Fruit fly (Drosophila melanogaster) whole organism, adult: ENCODE results near the gene ihog.

Experiments used
- CG11617 ChIP-seq: fragments of 200-800 bp; sonication (Bioruptor generic); optimal IDR thresholded peaks from 2 replicates; lab custom pipeline; 2017; ENCODE audit warnings: mild to moderate bottlenecking, missing biosample characterization, missing genetic modification reagents, missing genetic modification characterization
- CG12768 ChIP-seq: fragments of 200-800 bp; sonication (Bioruptor generic); optimal IDR thresholded peaks from 2 replicates; lab custom pipeline; 2017; ENCODE audit warnings: missing biosample characterization, missing genetic modification characterization, mild to moderate bottlenecking, moderate library complexity, missing genetic modification reagents
- CG14711 ChIP-seq: fragments of 200-800 bp; sonication (Bioruptor generic); optimal IDR thresholded peaks from 2 replicates; lab custom pipeline; 2018; ENCODE audit warnings: missing biosample characterization, mild to moderate bottlenecking, missing genetic modification characterization, moderate library complexity
- CG1620 ChIP-seq: fragments of 200-800 bp; sonication (Bioruptor generic); optimal IDR thresholded peaks from 2 replicates; lab custom pipeline; 2016; ENCODE audit warnings: missing biosample characterization, missing genetic modification characterization
- CG33017 ChIP-seq: fragments of 200-800 bp; sonication (Bioruptor generic); optimal IDR thresholded peaks from 2 replicates; lab custom pipeline; 2018; ENCODE audit warnings: missing biosample characterization, mild to moderate bottlenecking, missing genetic modification characterization, moderate library complexity
- CG5204 ChIP-seq: fragments of 200-800 bp; sonication (Bioruptor generic); optimal IDR thresholded peaks from 2 replicates; lab custom pipeline; 2016; ENCODE audit warnings: missing biosample characterization, missing genetic modification characterization
- CG7045 ChIP-seq: fragments of 200-800 bp; sonication (Bioruptor generic); optimal IDR thresholded peaks from 2 replicates; lab custom pipeline; 2017; ENCODE audit warnings: missing biosample characterization, mild to moderate bottlenecking, missing genetic modification characterization
- CG7101 ChIP-seq: fragments of 200-800 bp; sonication (Bioruptor generic); optimal IDR thresholded peaks from 2 replicates; lab custom pipeline; 2018; ENCODE audit warnings: missing biosample characterization, mild to moderate bottlenecking, missing genetic modification characterization, moderate library complexity
- Clk ChIP-seq: fragments of 200-800 bp; sonication (Bioruptor generic); optimal IDR thresholded peaks from 2 replicates; lab custom pipeline; 2017; ENCODE audit warnings: missing biosample characterization, missing genetic modification characterization
- Crg-1 ChIP-seq: fragments of 200-800 bp; sonication (Bioruptor generic); optimal IDR thresholded peaks from 2 replicates; lab custom pipeline; 2016; ENCODE audit warnings: missing biosample characterization, missing genetic modification characterization
- Hr96 ChIP-seq: fragments of 200-800 bp; sonication (Bioruptor generic); optimal IDR thresholded peaks from 2 replicates; lab custom pipeline; 2016; ENCODE audit warnings: missing biosample characterization, missing genetic modification characterization
- Mnt ChIP-seq: fragments of 200-800 bp; sonication (Bioruptor generic); optimal IDR thresholded peaks from 2 replicates; lab custom pipeline; 2016; ENCODE audit warnings: missing biosample characterization, mild to moderate bottlenecking, missing genetic modification characterization
- bab1 ChIP-seq: fragments of 200-800 bp; sonication (Bioruptor generic); optimal IDR thresholded peaks from 3 replicates; lab custom pipeline; 2019; ENCODE audit warnings: missing biosample characterization, mild to moderate bottlenecking, missing genetic modification characterization, moderate library complexity
- cic ChIP-seq: fragments of 200-800 bp; sonication (Bioruptor generic); optimal IDR thresholded peaks from 2 replicates; lab custom pipeline; 2017; ENCODE audit warnings: missing biosample characterization, mild to moderate bottlenecking, missing genetic modification characterization, moderate library complexity
- cnc ChIP-seq, 2 experiments: fragments of >200 bp; optimal IDR thresholded peaks; 2 replicates each; lab custom pipeline; 2017
- kay ChIP-seq: fragments of 200-800 bp; sonication (Bioruptor generic); peaks from one replicate; lab custom pipeline; 2016; ENCODE audit warnings: missing biosample characterization, missing genetic modification characterization, borderline replicate concordance
- ovo ChIP-seq: fragments of 200-800 bp; sonication (Bioruptor generic); optimal IDR thresholded peaks from 2 replicates; lab custom pipeline; 2016; ENCODE audit warnings: missing biosample characterization, missing genetic modification characterization
- pad ChIP-seq: fragments of 200-800 bp; sonication (Bioruptor generic); optimal IDR thresholded peaks from 3 replicates; lab custom pipeline; 2017; ENCODE audit warnings: missing biosample characterization, missing genetic modification characterization, mild to moderate bottlenecking, moderate library complexity, missing genetic modification reagents
- tj ChIP-seq: fragments of 200-800 bp; sonication (Bioruptor generic); optimal IDR thresholded peaks from 3 replicates; lab custom pipeline; 2017; ENCODE audit warnings: missing biosample characterization, mild to moderate bottlenecking, missing genetic modification characterization, moderate library complexity
- toe ChIP-seq: fragments of 200-800 bp; sonication (Bioruptor generic); optimal IDR thresholded peaks from 2 replicates; lab custom pipeline; 2016; ENCODE audit warnings: missing biosample characterization, missing genetic modification characterization

Gene ihog

DNA sequence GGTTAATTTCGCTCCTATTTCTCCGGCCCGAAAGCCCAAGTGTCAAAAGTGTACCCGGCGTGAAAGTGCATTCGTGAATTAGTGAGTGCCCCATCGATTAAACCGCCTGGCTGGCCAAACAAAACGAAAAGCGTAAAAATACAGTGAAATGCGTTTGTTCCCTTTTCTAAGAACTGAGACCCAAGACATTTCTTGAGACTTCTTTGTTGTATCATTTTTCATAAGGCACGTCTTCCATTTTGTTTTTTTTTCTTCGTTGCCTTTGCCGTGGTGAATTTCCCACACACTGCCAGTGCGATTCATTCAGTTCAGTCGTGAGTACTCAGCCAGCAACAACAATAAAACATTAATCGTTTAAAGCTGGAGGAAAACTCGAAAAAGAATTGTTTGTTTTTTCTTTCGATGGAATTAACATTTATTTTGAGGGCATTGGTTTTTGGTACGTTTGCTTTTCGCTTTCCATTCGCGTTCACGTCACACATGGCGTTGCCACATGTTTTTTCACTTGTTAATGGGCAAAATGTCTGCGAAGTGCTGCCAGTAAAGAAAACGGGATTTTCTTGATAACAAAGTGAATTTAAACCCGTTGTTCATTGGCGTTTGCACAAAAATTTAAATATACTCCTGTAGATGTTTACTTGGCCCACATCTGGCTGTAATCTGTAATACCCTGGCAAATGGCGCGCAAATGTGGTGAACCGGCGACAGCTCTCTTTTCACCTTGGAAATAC, 27.1 kb downstream of the ihog start:
- no peak for TF ChIP-seq CG14711 (tag; lab: Kevin White, UChicago)
- no peak for TF ChIP-seq Hr96 (GFP tag; lab: Kevin White, UChicago)
- TF ChIP-seq CG5204 (GFP tag; lab: Kevin White, UChicago), result no peak
- TF ChIP-seq kay (GFP tag; lab: Kevin White, UChicago), result no peak
- TF ChIP-seq ovo (GFP tag; lab: Kevin White, UChicago), result no peak
- TF ChIP-seq CG7045 (GFP tag; lab: Kevin White, UChicago), result no peak
- no peak for TF ChIP-seq cnc (optimal IDR thresholded peaks at IDR 0.05; lab: Kevin White, UChicago)
- TF ChIP-seq Crg-1 (GFP tag; lab: Kevin White, UChicago), result no peak
- TF ChIP-seq pad (GFP tag; lab: Kevin White, UChicago), result no peak
- no peak for TF ChIP-seq CG7101
- no peak for TF ChIP-seq cic
- no peak for TF ChIP-seq CG11617 (GFP tag; lab: Kevin White, UChicago)
- TF ChIP-seq CG12768 (GFP tag; lab: Kevin White, UChicago), result no peak

dm6 chr2L:6920661-6921359, 27.8 kb downstream of the ihog start, which contains the start of gene Hrb27C:
Hrb27C (plus strand) TSS chr2L:6920704.
- TF ChIP-seq CG1620 (GFP tag; lab: Kevin White, UChicago), result no peak
- peak; percentile 45 for TF ChIP-seq Mnt (GFP tag; lab: Kevin White, UChicago)
- TF ChIP-seq Crg-1 (GFP tag; lab: Kevin White, UChicago), result no peak
- TF ChIP-seq tj (GFP tag; lab: Kevin White, UChicago), result peak; percentile 46
- no peak for TF ChIP-seq Hr96 (GFP tag; lab: Kevin White, UChicago)
- TF ChIP-seq CG12768 (GFP tag; lab: Kevin White, UChicago), result peak; percentile 5
- TF ChIP-seq cic, result peak; percentile 55
- no peak for TF ChIP-seq CG33017 (tag; lab: Kevin White, UChicago)
- TF ChIP-seq ovo (GFP tag; lab: Kevin White, UChicago), result no peak

DNA sequence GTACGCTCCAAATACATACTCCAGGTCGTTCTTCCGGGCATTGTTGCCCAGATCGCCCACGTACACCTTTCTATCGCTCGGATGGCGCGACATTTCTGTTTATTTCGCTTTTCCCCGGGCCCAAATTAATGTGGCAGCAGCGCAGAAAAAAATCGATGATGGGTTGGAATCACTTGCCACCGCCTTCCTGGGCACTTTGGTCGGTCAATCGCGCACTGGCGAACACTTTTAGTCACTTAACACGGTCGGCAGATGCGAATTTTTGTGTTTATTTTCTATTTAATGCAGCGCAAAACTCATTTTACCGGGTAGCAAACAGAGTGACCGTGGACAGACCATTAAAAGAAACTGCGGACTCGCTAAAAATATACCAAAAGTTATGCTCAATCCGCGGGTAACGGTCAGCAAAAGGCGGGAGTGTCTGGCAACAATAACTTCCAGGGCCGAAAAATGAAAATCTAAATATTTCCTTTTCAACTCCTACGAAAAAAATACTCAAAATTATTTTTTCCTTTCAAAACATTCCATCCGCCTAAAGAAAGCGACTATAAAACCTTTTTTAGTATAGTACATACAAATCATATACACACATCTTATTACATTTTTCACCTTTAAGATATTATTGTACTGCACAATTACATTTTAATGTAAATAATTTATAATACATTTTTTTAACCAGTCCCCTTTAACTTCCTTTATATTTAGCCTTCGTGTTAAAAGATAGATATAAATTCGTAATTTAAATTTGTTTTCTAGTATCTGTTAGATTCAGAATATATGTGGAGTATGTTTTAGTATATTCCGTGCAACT, 28.6 kb downstream of the ihog start, which contains the start of gene x16:
Gene x16 (minus strand): TSS at position 361 of the 811 bp plus-strand sequence.
- TF ChIP-seq CG7101 (no peak), CG1620 (GFP tag; lab: Kevin White, UChicago) (no peak), Hr96 (GFP tag; lab: Kevin White, UChicago) (no peak), kay (GFP tag; lab: Kevin White, UChicago) (no peak), pad (GFP tag; lab: Kevin White, UChicago) (no peak), CG14711 (tag; lab: Kevin White, UChicago) (no peak), Clk (GFP tag; lab: Kevin White, UChicago) (no peak), cic (no peak), toe (GFP tag; lab: Kevin White, UChicago) (no peak), CG11617 (GFP tag; lab: Kevin White, UChicago) (no peak), bab1 (GFP tag; lab: Kevin White, UChicago) (no peak)

dm6 chr2L:6919203-6919849, 29.3 kb downstream of the ihog start:
- peak; percentile 35 for TF ChIP-seq CG7045 (GFP tag; lab: Kevin White, UChicago)
- peak; percentile 96 for TF ChIP-seq Mnt (GFP tag; lab: Kevin White, UChicago)
- peak; percentile 42 for TF ChIP-seq CG11617 (GFP tag; lab: Kevin White, UChicago)
- no peak for TF ChIP-seq Crg-1 (GFP tag; lab: Kevin White, UChicago)

- TF ChIP-seq toe (GFP tag; lab: Kevin White, UChicago) (no peak), cic (peak; percentile 56), CG7045 (GFP tag; lab: Kevin White, UChicago) (peak; percentile 79), CG33017 (tag; lab: Kevin White, UChicago) (peak; percentile 54), CG11617 (GFP tag; lab: Kevin White, UChicago) (peak; percentile 84), tj (GFP tag; lab: Kevin White, UChicago) (peak; percentile 56), ovo (GFP tag; lab: Kevin White, UChicago) (no peak), CG12768 (GFP tag; lab: Kevin White, UChicago) (peak; percentile 77), CG7101 (peak; percentile 66), Hr96 (GFP tag; lab: Kevin White, UChicago) (no peak), kay (GFP tag; lab: Kevin White, UChicago) (no peak), bab1 (GFP tag; lab: Kevin White, UChicago) (peak; percentile 13), Clk (GFP tag; lab: Kevin White, UChicago) (peak; percentile 6), Crg-1 (GFP tag; lab: Kevin White, UChicago) (peak; percentile 58), CG14711 (tag; lab: Kevin White, UChicago) (peak; percentile 46), pad (GFP tag; lab: Kevin White, UChicago) (peak; percentile 78), CG1620 (GFP tag; lab: Kevin White, UChicago) (no peak), Mnt (GFP tag; lab: Kevin White, UChicago) (peak; percentile 99), cnc (optimal IDR thresholded peaks at IDR 0.05; lab: Kevin White, UChicago) (no peak), CG5204 (GFP tag; lab: Kevin White, UChicago) (no peak)
Observed at dm6 chr2L:6918517-6919202, 29.9 kb downstream of the ihog start, which contains the start of gene nop5. nop5 (minus strand) TSS chr2L:6918743.
